Worm (Caenorhabditis elegans) whole organism, L4/young adult: ENCODE results near the gene arv-1.

Source experiments
- W03F9.2 ChIP-seq: fragments of 150-350 bp; optimal IDR thresholded peaks from 2 replicates; lab custom pipeline; 2014; ENCODE audit warnings: missing biosample characterization, missing genetic modification characterization
- him-1 ChIP-seq: sonication (generic microtip); optimal IDR thresholded peaks from 2 replicates; lab custom pipeline; 2016; ENCODE audit warnings: missing genotype, missing genetic modification reagents, missing genetic modification characterization, missing compliant biosample characterization

DNA sequence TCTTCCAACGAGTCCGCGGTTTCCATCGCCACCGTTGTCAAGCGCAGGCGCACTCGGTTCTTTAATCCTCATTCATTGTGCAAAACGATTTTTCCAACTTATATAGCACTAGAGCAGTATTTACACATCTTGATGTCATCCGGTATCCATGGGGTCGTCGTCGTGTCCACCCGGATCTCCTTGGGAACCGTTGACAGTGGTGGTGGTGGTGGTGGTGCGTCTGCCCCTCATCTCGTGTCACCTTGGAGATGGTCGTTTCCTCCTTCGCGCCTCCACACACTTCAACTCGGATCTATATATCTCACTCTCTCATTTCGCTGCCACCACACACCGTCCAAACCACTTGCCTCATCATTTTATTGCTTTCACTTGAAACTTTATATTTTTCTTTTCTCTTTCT, 37.8 kb downstream of the arv-1 start:
- no peak for TF ChIP-seq him-1
- TF ChIP-seq W03F9.2 (tag; lab: Kevin White, UChicago): no peak
